Fruit fly (Drosophila melanogaster) whole organism, embryonic: ENCODE measurements around the gene CG7781.

Source experiments
- Atf-2 ChIP-seq: fragments of 200-800 bp; sonication (Bioruptor generic); optimal IDR thresholded peaks from 2 replicates; lab custom pipeline; 2016; ENCODE audit warnings: missing biosample characterization, missing genetic modification characterization
- Atf3 ChIP-seq: fragments of 200-800 bp; sonication (Bioruptor generic); optimal IDR thresholded peaks from 3 replicates; lab custom pipeline; 2016; ENCODE audit warnings: missing biosample characterization, missing genetic modification characterization
- Bdp1 ChIP-seq: fragments of 200-800 bp; sonication (Bioruptor generic); optimal IDR thresholded peaks from 3 replicates; lab custom pipeline; 2016; ENCODE audit warnings: missing biosample characterization, missing genetic modification characterization
- Blimp-1 ChIP-seq: fragments of 200-800 bp; sonication (Bioruptor generic); optimal IDR thresholded peaks from 3 replicates; lab custom pipeline; 2018; ENCODE audit warnings: missing biosample characterization, missing genetic modification characterization, mild to moderate bottlenecking, moderate library complexity, missing genetic modification reagents
- CG10274 ChIP-seq: fragments of 200-800 bp; sonication (Bioruptor generic); optimal IDR thresholded peaks from 3 replicates; lab custom pipeline; 2017; ENCODE audit warnings: missing biosample characterization, mild to moderate bottlenecking, missing genetic modification characterization
- CG12236 ChIP-seq: fragments of 200-800 bp; sonication (Bioruptor generic); optimal IDR thresholded peaks from 2 replicates; lab custom pipeline; 2016; ENCODE audit warnings: missing biosample characterization, missing genetic modification characterization
- CG12299 ChIP-seq: fragments of 200-800 bp; sonication (Bioruptor generic); optimal IDR thresholded peaks from 2 replicates; lab custom pipeline; 2018; ENCODE audit warnings: missing biosample characterization, mild to moderate bottlenecking, missing genetic modification characterization
- CG1233 ChIP-seq: fragments of 200-800 bp; sonication (Bioruptor generic); optimal IDR thresholded peaks from 4 replicates; lab custom pipeline; 2018; ENCODE audit warnings: missing biosample characterization, mild to moderate bottlenecking, missing genetic modification characterization
- CG13287 ChIP-seq: fragments of 200-800 bp; sonication (Bioruptor generic); IDR thresholded peaks from 2 replicates; pipeline ENCODE4 v1.3.6; 2022; ENCODE audit warnings: missing biosample characterization, missing genetic modification characterization; ENCODE audit not compliant: partially characterized antibody
- CG13894 ChIP-seq: fragments of 200-800 bp; sonication (Bioruptor generic); optimal IDR thresholded peaks from 3 replicates; lab custom pipeline; 2018; ENCODE audit warnings: missing biosample characterization, mild to moderate bottlenecking, missing genetic modification characterization, moderate library complexity
- CG14965 ChIP-seq: fragments of 200-800 bp; sonication (Bioruptor generic); optimal IDR thresholded peaks from 2 replicates; lab custom pipeline; 2016; ENCODE audit warnings: missing biosample characterization, missing genetic modification characterization, borderline replicate concordance
- CG17612 ChIP-seq: fragments of 200-800 bp; sonication (Bioruptor generic); IDR thresholded peaks from 2 replicates; pipeline ENCODE4 v1.3.6; 2022; ENCODE audit warnings: missing biosample characterization, missing genetic modification characterization
- CG18599 ChIP-seq: fragments of 200-800 bp; sonication (Bioruptor generic); optimal IDR thresholded peaks from 3 replicates; lab custom pipeline; 2017; ENCODE audit warnings: missing biosample characterization, missing genetic modification characterization, mild to moderate bottlenecking, moderate library complexity, missing genetic modification reagents
- CG2889 ChIP-seq: fragments of 200-800 bp; sonication (Bioruptor generic); IDR thresholded peaks from 3 replicates; pipeline ENCODE4 v1.3.6; 2022; ENCODE audit warnings: missing biosample characterization, missing genetic modification characterization
- CG32767 ChIP-seq: fragments of 200-800 bp; sonication (Bioruptor generic); IDR thresholded peaks from 2 replicates; pipeline ENCODE4 v1.3.6; 2022; ENCODE audit warnings: missing biosample characterization, missing genetic modification characterization
- CG42726 ChIP-seq: fragments of 200-800 bp; sonication (Bioruptor generic); IDR thresholded peaks from 2 replicates; pipeline ENCODE4 v1.3.6; 2022; ENCODE audit warnings: missing biosample characterization, missing genetic modification characterization; ENCODE audit not compliant: partially characterized antibody
- CG4424 ChIP-seq: fragments of 200-800 bp; sonication (Bioruptor generic); optimal IDR thresholded peaks from 3 replicates; lab custom pipeline; 2016; ENCODE audit warnings: missing biosample characterization, missing genetic modification characterization
- CG4617 ChIP-seq: fragments of 200-800 bp; sonication (Bioruptor generic); optimal IDR thresholded peaks from 3 replicates; lab custom pipeline; 2016; ENCODE audit warnings: missing biosample characterization, missing genetic modification characterization, borderline replicate concordance
- CG6791 ChIP-seq: fragments of 200-800 bp; sonication (Bioruptor generic); IDR thresholded peaks from 3 replicates; pipeline ENCODE4 v1.3.6; 2022; ENCODE audit warnings: missing biosample characterization, missing genetic modification characterization; ENCODE audit not compliant: partially characterized antibody
- CG8281 ChIP-seq: fragments of 200-800 bp; sonication (Bioruptor generic); optimal IDR thresholded peaks from 2 replicates; lab custom pipeline; 2018; ENCODE audit warnings: missing biosample characterization, mild to moderate bottlenecking, missing genetic modification characterization, moderate library complexity
- CG8924 ChIP-seq: fragments of 200-800 bp; optimal IDR thresholded peaks from 3 replicates; lab custom pipeline; 2019; ENCODE audit warnings: missing biosample characterization, mild to moderate bottlenecking, missing genetic modification characterization, moderate library complexity
- CkIIα-i1 ChIP-seq: fragments of 200-800 bp; sonication (Bioruptor generic); IDR thresholded peaks from 2 replicates; pipeline ENCODE4 v1.3.6; 2022; ENCODE audit warnings: missing biosample characterization, missing genetic modification characterization
- D19A ChIP-seq: fragments of 200-800 bp; optimal IDR thresholded peaks from 3 replicates; lab custom pipeline; 2019; ENCODE audit warnings: missing biosample characterization, mild to moderate bottlenecking, missing genetic modification characterization, moderate library complexity
- HLH3B ChIP-seq: fragments of 200-800 bp; sonication (Bioruptor generic); IDR thresholded peaks from 2 replicates; pipeline ENCODE4 v1.3.6; 2022; ENCODE audit warnings: missing biosample characterization, missing genetic modification characterization
- HmgZ ChIP-seq: fragments of 200-800 bp; sonication (Bioruptor generic); optimal IDR thresholded peaks from 2 replicates; lab custom pipeline; 2018; ENCODE audit warnings: missing biosample characterization, mild to moderate bottlenecking, missing genetic modification characterization
- Hr39 ChIP-seq: fragments of >200 bp; optimal IDR thresholded peaks from 2 replicates; lab custom pipeline; 2017
- Lpt ChIP-seq: fragments of >200 bp; optimal IDR thresholded peaks from 2 replicates; lab custom pipeline; 2018; ENCODE audit warnings: missing biosample characterization, missing genetic modification characterization
- Myb ChIP-seq: fragments of 200-800 bp; sonication (Bioruptor generic); optimal IDR thresholded peaks from 2 replicates; lab custom pipeline; 2016; ENCODE audit warnings: missing biosample characterization, missing genetic modification characterization
- NC2α ChIP-seq: fragments of 200-800 bp; sonication (Bioruptor generic); optimal IDR thresholded peaks from 2 replicates; lab custom pipeline; 2016; ENCODE audit warnings: missing biosample characterization, missing genetic modification characterization
- NC2β ChIP-seq: fragments of 200-800 bp; sonication (Bioruptor generic); optimal IDR thresholded peaks from 2 replicates; lab custom pipeline; 2016; ENCODE audit warnings: missing biosample characterization, missing genetic modification characterization
- Nf-YA ChIP-seq: fragments of 200-800 bp; sonication (Bioruptor generic); IDR thresholded peaks from 2 replicates; pipeline ENCODE4 v1.3.6; 2022; ENCODE audit warnings: missing biosample characterization, missing genetic modification characterization
- Rfx ChIP-seq: fragments of 200-800 bp; sonication (Bioruptor generic); IDR thresholded peaks from 2 replicates; pipeline ENCODE4 v1.3.6; 2022; ENCODE audit warnings: missing biosample characterization, missing genetic modification characterization
- Rx ChIP-seq: fragments of 200-800 bp; sonication (Bioruptor generic); IDR thresholded peaks from 2 replicates; pipeline ENCODE4 v1.3.6; 2022; ENCODE audit warnings: missing biosample characterization, missing genetic modification characterization
- Trl ChIP-seq, 3 experiments: fragments of >200 bp in 2 of 3; fragments of 200-800 bp in 1 of 3; sonication (Bioruptor generic) in 1 of 3; optimal IDR thresholded peaks; 2 replicates in 1 of 3; 3 replicates in 2 of 3; lab custom pipeline; 2016 to 2017; ENCODE audit warnings: missing biosample characterization in 1 of 3, missing genetic modification characterization in 1 of 3
- bbx ChIP-seq: fragments of 200-800 bp; sonication (Bioruptor generic); IDR thresholded peaks from 2 replicates; pipeline ENCODE4 v1.3.6; 2022; ENCODE audit warnings: missing biosample characterization, missing genetic modification characterization; ENCODE audit not compliant: partially characterized antibody
- ci ChIP-seq: fragments of 200-800 bp; sonication (Bioruptor generic); IDR thresholded peaks from 3 replicates; pipeline ENCODE4 v1.3.6; 2022; ENCODE audit warnings: missing biosample characterization, missing genetic modification characterization
- danr ChIP-seq: fragments of 200-800 bp; sonication (Bioruptor generic); IDR thresholded peaks from 2 replicates; pipeline ENCODE4 v1.3.6; 2022; ENCODE audit warnings: missing biosample characterization, missing genetic modification characterization
- fd64A ChIP-seq: fragments of 200-800 bp; sonication (Bioruptor generic); optimal IDR thresholded peaks from 3 replicates; lab custom pipeline; 2018; ENCODE audit warnings: missing biosample characterization, mild to moderate bottlenecking, missing genetic modification characterization
- gcm ChIP-seq: fragments of 200-800 bp; sonication (Bioruptor generic); optimal IDR thresholded peaks from 2 replicates; lab custom pipeline; 2019; ENCODE audit warnings: missing biosample characterization, mild to moderate bottlenecking, missing genetic modification characterization, moderate library complexity
- gcm2 ChIP-seq: fragments of 200-800 bp; sonication (Bioruptor generic); optimal IDR thresholded peaks from 2 replicates; lab custom pipeline; 2016; ENCODE audit warnings: missing biosample characterization, missing genetic modification characterization
- jigr1 ChIP-seq: fragments of 200-800 bp; sonication (Bioruptor generic); IDR thresholded peaks from 3 replicates; pipeline ENCODE4 v1.3.6; 2022; ENCODE audit warnings: missing biosample characterization, missing genetic modification characterization
- lab ChIP-seq: fragments of 200-800 bp; sonication (Bioruptor generic); optimal IDR thresholded peaks from 3 replicates; lab custom pipeline; 2017; ENCODE audit warnings: missing biosample characterization, missing genetic modification characterization, mild to moderate bottlenecking, moderate library complexity, missing genetic modification reagents
- lmd ChIP-seq: fragments of 200-800 bp; sonication (Bioruptor generic); IDR thresholded peaks from 2 replicates; pipeline ENCODE4 v1.3.6; 2022; ENCODE audit warnings: missing biosample characterization, missing genetic modification characterization
- odd ChIP-seq: fragments of 200-800 bp; sonication (Bioruptor generic); optimal IDR thresholded peaks from 2 replicates; lab custom pipeline; 2017; ENCODE audit warnings: missing biosample characterization, mild to moderate bottlenecking, missing genetic modification characterization
- org-1 ChIP-seq: fragments of 200-800 bp; sonication (Bioruptor generic); optimal IDR thresholded peaks from 2 replicates; lab custom pipeline; 2017; ENCODE audit warnings: missing biosample characterization, missing genetic modification characterization
- ro ChIP-seq: fragments of 200-800 bp; sonication (Bioruptor generic); IDR thresholded peaks from 2 replicates; pipeline ENCODE4 v1.3.6; 2022; ENCODE audit warnings: missing biosample characterization, missing genetic modification characterization
- sim ChIP-seq: fragments of 200-800 bp; sonication (Bioruptor generic); IDR thresholded peaks from 2 replicates; pipeline ENCODE4 v1.3.6; 2022; ENCODE audit warnings: missing biosample characterization, missing genetic modification characterization
- slp2 ChIP-seq: fragments of 200-800 bp; sonication (Bioruptor generic); optimal IDR thresholded peaks from 2 replicates; lab custom pipeline; 2016; ENCODE audit warnings: missing biosample characterization, missing genetic modification characterization
- sr ChIP-seq: fragments of 200-800 bp; sonication (Bioruptor generic); IDR thresholded peaks from 3 replicates; pipeline ENCODE4 v1.3.6; 2022; ENCODE audit warnings: missing biosample characterization, missing genetic modification characterization
- tna ChIP-seq: fragments of 200-800 bp; sonication (Bioruptor generic); IDR thresholded peaks from 2 replicates; pipeline ENCODE4 v1.3.6; 2022; ENCODE audit warnings: missing biosample characterization, missing genetic modification characterization; ENCODE audit not compliant: partially characterized antibody

Gene CG7781

DNA sequence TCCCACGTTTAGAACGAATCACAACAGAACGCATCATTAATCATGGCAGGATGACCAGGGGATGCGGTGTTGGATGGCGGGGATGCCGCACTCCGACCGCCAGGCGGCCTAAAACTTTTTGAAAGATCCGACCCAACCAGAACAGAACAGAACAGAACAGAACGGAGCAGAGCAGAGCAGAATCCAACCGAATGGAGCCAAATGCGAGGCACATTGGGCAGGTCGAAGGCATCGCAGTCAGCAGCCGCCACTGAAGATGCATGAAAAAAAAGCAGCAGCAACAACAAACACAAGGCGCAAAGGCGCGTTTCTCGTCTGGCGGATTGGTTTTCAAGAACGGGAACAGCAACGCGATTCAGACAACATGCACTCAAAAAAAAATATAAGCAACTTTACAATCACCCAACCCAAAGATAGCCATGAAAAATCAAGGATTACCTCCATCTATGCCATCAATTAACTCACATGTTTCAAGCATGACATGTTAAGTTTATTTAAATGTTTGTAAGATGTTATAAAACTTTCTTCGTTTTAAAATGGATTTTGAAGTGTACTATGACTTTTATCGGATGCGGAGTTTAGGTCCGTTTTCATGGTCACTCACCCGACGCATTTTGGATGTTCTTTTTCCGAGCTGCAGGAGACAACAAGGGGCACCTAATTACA is 45.7 kb downstream of the CG7781 start (continued):
- TF ChIP-seq fd64A (GFP tag; lab: Kevin White, UChicago) (peak; percentile 45), Nf-YA (GFP tag; lab: Robert Waterston, UW) (no peak), CG2889 (GFP tag; lab: Robert Waterston, UW) (no peak), CG10274 (GFP tag; lab: Kevin White, UChicago) (no peak), CkIIα-i1 (GFP tag; lab: Robert Waterston, UW) (no peak), D19A (tag; lab: Kevin White, UChicago) (peak; percentile 74), CG13287 (GFP tag; lab: Robert Waterston, UW) (no peak), jigr1 (no peak), sr (no peak), CG18599 (GFP tag; lab: Kevin White, UChicago) (peak; percentile 20), danr (GFP tag; lab: Robert Waterston, UW) (no peak), CG4617 (GFP tag; lab: Kevin White, UChicago) (no peak), CG1233 (GFP tag; lab: Kevin White, UChicago) (peak; percentile 57), gcm (GFP tag; lab: Kevin White, UChicago) (peak; percentile 52), CG8281 (tag; lab: Kevin White, UChicago) (peak; percentile 14), Hr39 (lab: Kevin White, UChicago) (no peak), Atf3 (peak; percentile 56), sim (peak; percentile 73), HLH3B (GFP tag; lab: Robert Waterston, UW) (peak; percentile 46; the same call in 1 of the 2 replicates), gcm2 (GFP tag; lab: Kevin White, UChicago) (no peak), Blimp-1 (GFP tag; lab: Kevin White, UChicago) (peak; percentile 78), ci (peak; percentile 71), lmd (GFP tag; lab: Robert Waterston, UW) (peak; percentile 63), bbx (GFP tag; lab: Robert Waterston, UW) (no peak), CG13894 (tag; lab: Kevin White, UChicago) (no peak), CG12236 (GFP tag; lab: Kevin White, UChicago) (peak; percentile 15), Myb (no peak), Rfx (GFP tag; lab: Robert Waterston, UW) (no peak), CG6791 (no peak), CG32767 (no peak), odd (GFP tag; lab: Kevin White, UChicago) (peak; percentile 33), CG17612 (no peak), Atf-2 (GFP tag; lab: Kevin White, UChicago) (peak; percentile 37), Trl (optimal IDR thresholded peaks at IDR 0.05; lab: Kevin White, UChicago) (no peak), Trl (GFP tag; optimal IDR thresholded peaks at IDR 0.05; lab: Kevin White, UChicago) (peak; percentile 6), CG14965 (GFP tag; lab: Kevin White, UChicago) (no peak), HmgZ (tag; lab: Kevin White, UChicago) (no peak), lab (peak; percentile 18), CG8924 (tag; lab: Kevin White, UChicago) (peak; percentile 74), NC2β (GFP tag; lab: Kevin White, UChicago) (peak; percentile 68), ro (GFP tag; lab: Robert Waterston, UW) (no peak), Rx (peak; percentile 43), CG4424 (GFP tag; lab: Kevin White, UChicago) (peak; percentile 76), Lpt (GFP tag; lab: Kevin White, UChicago) (no peak), CG12299 (tag; lab: Kevin White, UChicago) (no peak), slp2 (peak; percentile 35), tna (no peak), org-1 (GFP tag; lab: Kevin White, UChicago) (peak; percentile 52), CG42726 (no peak), Bdp1 (GFP tag; lab: Kevin White, UChicago) (peak; percentile 37), NC2α (GFP tag; lab: Kevin White, UChicago) (peak; percentile 31)
